Fruit fly (Drosophila melanogaster) whole organism, embryonic: ENCODE measurements around the gene CG17097.

Source experiments
- Awh ChIP-seq: fragments of 200-800 bp; sonication (Bioruptor generic); IDR thresholded peaks from 2 replicates; pipeline ENCODE4, ENCODE4 v1.3.6; 2022; ENCODE audit warnings: missing biosample characterization, missing genetic modification characterization
- Blimp-1 ChIP-seq: fragments of 200-800 bp; sonication (Bioruptor generic); optimal IDR thresholded peaks from 3 replicates; lab custom pipeline; 2018; ENCODE audit warnings: missing biosample characterization, missing genetic modification characterization, mild to moderate bottlenecking, moderate library complexity, missing genetic modification reagents
- CG10979 ChIP-seq: fragments of 200-800 bp; sonication (Bioruptor generic); optimal IDR thresholded peaks from 2 replicates; lab custom pipeline; 2018; ENCODE audit warnings: missing biosample characterization, mild to moderate bottlenecking, missing genetic modification characterization, moderate library complexity
- CG11093 ChIP-seq: fragments of 200-800 bp; sonication (Bioruptor generic); IDR thresholded peaks from 3 replicates; pipeline ENCODE4 v1.3.6; 2022; ENCODE audit warnings: missing biosample characterization, missing genetic modification characterization
- CG11398 ChIP-seq: fragments of 200-800 bp; sonication (Bioruptor generic); optimal IDR thresholded peaks from 2 replicates; lab custom pipeline; 2016; ENCODE audit warnings: missing biosample characterization, missing genetic modification characterization
- CG11504 ChIP-seq: fragments of 200-800 bp; sonication (Bioruptor generic); optimal IDR thresholded peaks from 3 replicates; lab custom pipeline; 2019; ENCODE audit warnings: missing biosample characterization, mild to moderate bottlenecking, missing genetic modification characterization, moderate library complexity
- CG12104 ChIP-seq: fragments of 200-800 bp; sonication (Bioruptor generic); optimal IDR thresholded peaks from 3 replicates; lab custom pipeline; 2016; ENCODE audit warnings: missing biosample characterization, missing genetic modification characterization
- CG12299 ChIP-seq: fragments of 200-800 bp; sonication (Bioruptor generic); optimal IDR thresholded peaks from 2 replicates; lab custom pipeline; 2018; ENCODE audit warnings: missing biosample characterization, mild to moderate bottlenecking, missing genetic modification characterization
- CG13287 ChIP-seq: fragments of 200-800 bp; sonication (Bioruptor generic); IDR thresholded peaks from 2 replicates; pipeline ENCODE4 v1.3.6; 2022; ENCODE audit warnings: missing biosample characterization, missing genetic modification characterization; ENCODE audit not compliant: partially characterized antibody
- CG14965 ChIP-seq: fragments of 200-800 bp; sonication (Bioruptor generic); optimal IDR thresholded peaks from 2 replicates; lab custom pipeline; 2016; ENCODE audit warnings: missing biosample characterization, missing genetic modification characterization, borderline replicate concordance
- CG15479 ChIP-seq: fragments of 200-800 bp; sonication (Bioruptor generic); optimal IDR thresholded peaks from 3 replicates; lab custom pipeline; 2019; ENCODE audit warnings: missing biosample characterization, mild to moderate bottlenecking, missing genetic modification characterization, moderate library complexity
- CG2199 ChIP-seq: fragments of 200-800 bp; sonication (Bioruptor generic); IDR thresholded peaks from 3 replicates; pipeline ENCODE4 v1.3.6; 2022; ENCODE audit warnings: missing biosample characterization, missing genetic modification characterization
- CG30431 ChIP-seq: fragments of 200-800 bp; sonication (Bioruptor generic); optimal IDR thresholded peaks from 2 replicates; lab custom pipeline; 2017; ENCODE audit warnings: missing biosample characterization, missing genetic modification characterization
- CG31224 ChIP-seq: fragments of 200-800 bp; sonication (Bioruptor generic); IDR thresholded peaks from 2 replicates; pipeline ENCODE4 v1.3.6; 2022; ENCODE audit warnings: missing biosample characterization, missing genetic modification characterization
- CG7786 ChIP-seq: fragments of 200-800 bp; sonication (Bioruptor generic); optimal IDR thresholded peaks from 2 replicates; lab custom pipeline; 2016; ENCODE audit warnings: missing biosample characterization, missing genetic modification characterization
- CTCF ChIP-seq: fragments of 200-800 bp; sonication (Bioruptor generic); optimal IDR thresholded peaks from 2 replicates; lab custom pipeline; 2017; ENCODE audit warnings: missing biosample characterization, mild to moderate bottlenecking, missing genetic modification characterization, moderate library complexity
- Chrac-16 ChIP-seq: fragments of 200-800 bp; sonication (Bioruptor generic); optimal IDR thresholded peaks from 3 replicates; lab custom pipeline; 2016; ENCODE audit warnings: missing biosample characterization, missing genetic modification characterization
- Deaf1 ChIP-seq: fragments of 200-800 bp; optimal IDR thresholded peaks from 3 replicates; lab custom pipeline; 2019; ENCODE audit warnings: missing biosample characterization, mild to moderate bottlenecking, missing genetic modification characterization, moderate library complexity
- Doc2 ChIP-seq: fragments of 200-800 bp; sonication (Bioruptor generic); IDR thresholded peaks from 2 replicates; pipeline ENCODE4 v1.3.6; 2022; ENCODE audit warnings: missing biosample characterization, missing genetic modification characterization
- Med ChIP-seq: fragments of 200-800 bp; sonication (Bioruptor generic); peaks from one replicate; lab custom pipeline; 2016; ENCODE audit warnings: missing biosample characterization, missing genetic modification characterization, mild to moderate bottlenecking, inconsistent platforms, moderate library complexity
- Myb ChIP-seq: fragments of 200-800 bp; sonication (Bioruptor generic); optimal IDR thresholded peaks from 2 replicates; lab custom pipeline; 2016; ENCODE audit warnings: missing biosample characterization, missing genetic modification characterization
- Sox100B ChIP-seq: fragments of 200-800 bp; sonication (Bioruptor generic); optimal IDR thresholded peaks from 3 replicates; lab custom pipeline; 2018; ENCODE audit warnings: missing biosample characterization, mild to moderate bottlenecking, missing genetic modification characterization
- Taf1 ChIP-seq: fragments of 200-800 bp; sonication (Bioruptor generic); IDR thresholded peaks from 2 replicates; pipeline ENCODE4 v1.3.6; 2022; ENCODE audit warnings: missing biosample characterization, missing genetic modification characterization
- YL-1 ChIP-seq: fragments of 200-800 bp; sonication (Bioruptor generic); optimal IDR thresholded peaks from 3 replicates; lab custom pipeline; 2017; ENCODE audit warnings: missing biosample characterization, mild to moderate bottlenecking, missing genetic modification characterization
- al ChIP-seq: fragments of 200-800 bp; sonication (Bioruptor generic); IDR thresholded peaks from 2 replicates; pipeline ENCODE4 v1.3.6; 2022; ENCODE audit warnings: missing biosample characterization, missing genetic modification characterization
- amos ChIP-seq: fragments of 200-800 bp; sonication (Bioruptor generic); IDR thresholded peaks from 2 replicates; pipeline ENCODE4 v1.3.6; 2022; ENCODE audit warnings: missing biosample characterization, missing genetic modification characterization; ENCODE audit not compliant: partially characterized antibody
- cato ChIP-seq: fragments of 200-800 bp; sonication (Bioruptor generic); optimal IDR thresholded peaks from 2 replicates; lab custom pipeline; 2016; ENCODE audit warnings: missing biosample characterization, missing genetic modification characterization, borderline replicate concordance
- chn ChIP-seq: fragments of 200-800 bp; sonication (Bioruptor generic); optimal IDR thresholded peaks from 2 replicates; lab custom pipeline; 2016; ENCODE audit warnings: missing biosample characterization, missing genetic modification characterization
- corto ChIP-seq: fragments of 200-800 bp; sonication (Bioruptor generic); optimal IDR thresholded peaks from 2 replicates; lab custom pipeline; 2016; ENCODE audit warnings: missing biosample characterization, mild to moderate bottlenecking, missing genetic modification characterization, moderate library complexity
- crp ChIP-seq, 2 experiments: fragments of 200-800 bp; sonication (Bioruptor generic); optimal IDR thresholded peaks; 2 replicates in 1 of 2; 3 replicates in 1 of 2; lab custom pipeline; 2017; ENCODE audit warnings: missing biosample characterization in 2 of 2, missing genetic modification characterization in 2 of 2, mild to moderate bottlenecking in 1 of 2, moderate library complexity in 1 of 2
- fd64A ChIP-seq: fragments of 200-800 bp; sonication (Bioruptor generic); optimal IDR thresholded peaks from 3 replicates; lab custom pipeline; 2018; ENCODE audit warnings: missing biosample characterization, mild to moderate bottlenecking, missing genetic modification characterization
- ham ChIP-seq: fragments of 200-800 bp; sonication (Bioruptor generic); IDR thresholded peaks from 2 replicates; pipeline ENCODE4 v1.3.6; 2022; ENCODE audit warnings: missing biosample characterization, missing genetic modification characterization
- mld ChIP-seq: fragments of 200-800 bp; sonication (Bioruptor generic); IDR thresholded peaks from 3 replicates; pipeline ENCODE4 v1.3.6; 2022; ENCODE audit warnings: missing biosample characterization, missing genetic modification characterization; ENCODE audit not compliant: partially characterized antibody
- nom ChIP-seq: fragments of 200-800 bp; sonication (Bioruptor generic); optimal IDR thresholded peaks from 2 replicates; lab custom pipeline; 2017; ENCODE audit warnings: missing biosample characterization, missing genetic modification characterization, mild to moderate bottlenecking, moderate library complexity, missing genetic modification reagents
- sens ChIP-seq: fragments of 200-800 bp; sonication (Bioruptor generic); peaks from one replicate; lab custom pipeline; 2016; ENCODE audit warnings: missing biosample characterization, missing genetic modification characterization
- stwl ChIP-seq: fragments of 200-800 bp; sonication (Bioruptor generic); optimal IDR thresholded peaks from 3 replicates; lab custom pipeline; 2018; ENCODE audit warnings: missing biosample characterization, mild to moderate bottlenecking, missing genetic modification characterization, moderate library complexity
- tap ChIP-seq: fragments of 200-800 bp; optimal IDR thresholded peaks from 3 replicates; lab custom pipeline; 2019; ENCODE audit warnings: missing biosample characterization, mild to moderate bottlenecking, missing genetic modification characterization, moderate library complexity
- unc-4 ChIP-seq: fragments of 200-800 bp; sonication (Bioruptor generic); IDR thresholded peaks from 2 replicates; pipeline ENCODE4 v1.3.6; 2022; ENCODE audit warnings: missing biosample characterization, missing genetic modification characterization; ENCODE audit not compliant: partially characterized antibody
- zen2 ChIP-seq: fragments of 200-800 bp; sonication (Bioruptor generic); IDR thresholded peaks from 3 replicates; pipeline ENCODE4 v1.3.6; 2022; ENCODE audit warnings: missing biosample characterization, missing genetic modification characterization; ENCODE audit not compliant: partially characterized antibody

Gene CG17097

DNA sequence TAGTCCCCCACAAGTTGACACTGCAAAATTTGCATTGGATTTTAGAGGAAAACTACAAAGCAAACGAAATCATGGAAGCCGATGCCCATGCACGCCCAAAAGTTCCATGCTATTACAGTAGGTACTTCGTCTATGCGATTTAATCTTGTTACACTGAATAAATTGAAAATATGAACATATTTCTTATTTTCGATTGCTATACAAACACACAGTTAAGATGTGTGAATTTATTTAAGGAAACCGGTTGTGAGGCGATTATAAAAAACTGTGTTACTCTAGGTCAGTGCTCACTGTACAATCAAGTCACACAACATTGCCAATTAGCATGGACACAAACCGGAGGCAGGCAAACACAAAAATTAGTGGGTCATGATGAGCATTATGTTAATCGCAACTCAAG, 19.4 kb downstream of the CG17097 start (continued):
- TF ChIP-seq unc-4, result no peak

DNA sequence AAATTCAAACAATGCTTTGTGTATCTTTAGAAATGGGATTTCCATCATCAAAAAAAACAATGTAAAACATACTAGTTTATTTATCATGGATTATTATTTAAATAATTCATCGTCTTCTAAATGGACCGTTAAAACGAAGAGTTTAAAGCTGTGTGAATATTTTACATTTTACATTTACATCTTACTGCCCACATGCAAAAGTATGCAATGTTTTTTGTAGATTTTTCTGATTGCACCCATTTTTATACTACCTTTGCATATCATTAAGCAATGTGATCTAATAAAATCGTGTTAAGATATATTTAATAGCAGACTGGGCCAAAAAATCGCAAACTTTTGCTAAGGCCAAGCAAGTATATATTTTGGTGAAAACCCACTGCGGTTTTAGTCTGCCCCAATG, 25.3 kb downstream of the CG17097 start:
- TF ChIP-seq CG11093 (GFP tag; lab: Robert Waterston, UW) (no peak), CG15479 (no peak), CTCF (peak; percentile 49), ham (GFP tag; lab: Robert Waterston, UW) (no peak), stwl (tag; lab: Kevin White, UChicago) (peak; percentile 8), Deaf1 (tag; lab: Kevin White, UChicago) (no peak), Chrac-16 (GFP tag; lab: Kevin White, UChicago) (no peak), fd64A (no peak), Myb (GFP tag; lab: Kevin White, UChicago) (peak; percentile 80), Taf1 (no peak), Med (GFP tag; lab: Kevin White, UChicago) (no peak), CG2199 (0 out of 3 replicates have a peak, but pooled peaks have one; percentile 60), CG12299 (tag; lab: Kevin White, UChicago) (no peak), tap (tag; lab: Kevin White, UChicago) (no peak), Doc2 (GFP tag; lab: Robert Waterston, UW) (no peak), CG10979 (no peak), Awh (no peak), CG11398 (no peak), al (GFP tag; lab: Robert Waterston, UW) (no peak), YL-1 (no peak), crp (GFP tag; optimal IDR thresholded peaks at IDR 0.05; lab: Kevin White, UChicago) (no peak), Sox100B (no peak), zen2 (GFP tag; lab: Robert Waterston, UW) (no peak), chn (GFP tag; lab: Kevin White, UChicago) (no peak), CG14965 (GFP tag; lab: Kevin White, UChicago) (no peak), CG12104 (GFP tag; lab: Kevin White, UChicago) (no peak), CG7786 (no peak), amos (GFP tag; lab: Robert Waterston, UW) (peak; percentile 23; the same call in 1 of the 2 replicates), mld (GFP tag; lab: Robert Waterston, UW) (no peak), corto (GFP tag; lab: Kevin White, UChicago) (no peak), CG11504 (tag; lab: Kevin White, UChicago) (peak; percentile 44), sens (GFP tag; lab: Kevin White, UChicago) (peak; percentile 12), CG13287 (no peak), CG30431 (GFP tag; lab: Kevin White, UChicago) (no peak), CG31224 (GFP tag; lab: Robert Waterston, UW) (no peak), cato (GFP tag; lab: Kevin White, UChicago) (no peak)

DNA sequence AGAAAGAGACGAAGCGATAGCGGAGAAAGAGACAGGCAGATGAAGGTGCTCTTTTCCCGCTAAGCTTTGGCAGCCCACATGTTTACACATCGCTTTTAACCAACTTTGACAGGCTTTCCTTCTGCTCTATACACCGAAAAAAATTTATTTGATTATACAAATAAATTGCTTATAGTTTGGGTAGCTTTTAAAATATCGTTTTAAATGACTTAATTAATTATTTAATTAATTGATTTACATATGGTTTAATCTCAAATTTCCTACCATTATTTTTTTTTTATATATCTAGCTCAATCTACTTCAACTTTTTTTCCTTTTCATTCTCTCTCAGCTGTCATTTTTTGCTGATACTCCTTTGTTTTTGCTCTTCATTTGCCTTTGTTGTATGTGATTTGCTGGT, 26.8 kb downstream of the CG17097 start:
- TF ChIP-seq Blimp-1, result no peak
- TF ChIP-seq nom (GFP tag; lab: Kevin White, UChicago), result peak; percentile 17
